Worm (Caenorhabditis elegans) whole organism, mixed stage, embryonic: ENCODE data around the gene srbc-42.

ENCODE experiments used
- blmp-1 ChIP-seq: fragments of 150-350 bp; optimal IDR thresholded peaks from 2 replicates; lab custom pipeline; 2014; ENCODE audit warnings: missing biosample characterization, missing genetic modification characterization
- ceh-43 ChIP-seq: fragments of 200-800 bp; sonication (Bioruptor generic); optimal IDR thresholded peaks from 2 replicates; lab custom pipeline; 2018; ENCODE audit warnings: mild to moderate bottlenecking, missing genetic modification characterization, moderate library complexity, missing compliant biosample characterization
- ces-1 ChIP-seq: fragments of 150-350 bp; optimal IDR thresholded peaks from 2 replicates; lab custom pipeline; 2014; ENCODE audit warnings: missing biosample characterization, missing genetic modification reagents, missing genetic modification characterization
- lin-13 ChIP-seq: fragments of 150-350 bp; optimal IDR thresholded peaks from 2 replicates; lab custom pipeline; 2014; ENCODE audit warnings: missing biosample characterization, missing genetic modification characterization
- lsy-2 ChIP-seq: fragments of 150-350 bp; optimal IDR thresholded peaks from 2 replicates; lab custom pipeline; 2014; ENCODE audit warnings: missing biosample characterization, missing genetic modification characterization
- nhr-12 ChIP-seq: fragments of 150-350 bp; optimal IDR thresholded peaks from 2 replicates; lab custom pipeline; 2014; ENCODE audit warnings: missing biosample characterization, missing genetic modification characterization
- nhr-237 ChIP-seq: fragments of 150-350 bp; optimal IDR thresholded peaks from 2 replicates; lab custom pipeline; 2014; ENCODE audit warnings: missing biosample characterization, missing genetic modification characterization
- nhr-76 ChIP-seq: sonication (generic microtip); optimal IDR thresholded peaks from 2 replicates; lab custom pipeline; 2017; ENCODE audit warnings: missing biosample characterization, missing genetic modification characterization
- pha-4 ChIP-seq: fragments of 150-350 bp; optimal IDR thresholded peaks from 2 replicates; lab custom pipeline; 2018; ENCODE audit warnings: missing biosample characterization, missing genetic modification reagents, missing genetic modification characterization
- sem-2 ChIP-seq: fragments of 200-800 bp; sonication (Bioruptor generic); optimal IDR thresholded peaks from 2 replicates; lab custom pipeline; 2018; ENCODE audit warnings: mild to moderate bottlenecking, missing genetic modification characterization, missing compliant biosample characterization
- snpc-4 ChIP-seq: fragments of 150-350 bp; optimal IDR thresholded peaks from 2 replicates; lab custom pipeline; 2014; ENCODE audit warnings: missing biosample characterization, missing genetic modification characterization
- sptf-1 ChIP-seq: sonication (generic microtip); optimal IDR thresholded peaks from 2 replicates; lab custom pipeline; 2017; ENCODE audit warnings: mild to moderate bottlenecking, missing genetic modification characterization, moderate library complexity, missing compliant biosample characterization
- unc-62 ChIP-seq: fragments of 150-350 bp; optimal IDR thresholded peaks from 2 replicates; lab custom pipeline; 2014; ENCODE audit warnings: missing biosample characterization, missing genetic modification reagents, missing genetic modification characterization

ce11 chrV:2150876-2151275, 40.1 kb downstream of the srbc-42 start, which contains the start of gene C45H4.13:
- TF ChIP-seq lsy-2 (tag; lab: Kevin White, UChicago) (no peak), ceh-43 (GFP tag; lab: Kevin White, UChicago) (no peak), ces-1 (GFP tag; lab: Kevin White, UChicago) (no peak), sem-2 (GFP tag; lab: Kevin White, UChicago) (no peak), nhr-237 (no peak), unc-62 (GFP tag; lab: Kevin White, UChicago) (no peak), nhr-76 (no peak), pha-4 (tag; lab: Kevin White, UChicago) (no peak), nhr-12 (tag; lab: Kevin White, UChicago) (no peak), snpc-4 (no peak), lin-13 (no peak), blmp-1 (no peak), sptf-1 (tag; lab: Kevin White, UChicago) (no peak)
